Worm (Caenorhabditis elegans) whole organism, L1 larva: ENCODE data around the gene T28A8.3.

ENCODE experiments used
- C04F5.9 ChIP-seq: sonication (generic microtip); optimal IDR thresholded peaks from 2 replicates; lab custom pipeline; 2016; ENCODE audit warnings: missing genetic modification characterization, missing compliant biosample characterization
- F16B12.6 ChIP-seq: fragments of 150-350 bp; optimal IDR thresholded peaks from 2 replicates; lab custom pipeline; 2014; ENCODE audit warnings: missing biosample characterization, missing genetic modification characterization
- ama-1 ChIP-seq: fragments of 150-350 bp; optimal IDR thresholded peaks from 2 replicates; lab custom pipeline; 2014
- blmp-1 ChIP-seq: fragments of 150-350 bp; optimal IDR thresholded peaks from 2 replicates; lab custom pipeline; 2014; ENCODE audit warnings: missing biosample characterization, missing genetic modification characterization
- ceh-82 ChIP-seq, 3 experiments: fragments of 150-350 bp in 1 of 3; sonication (generic microtip) in 2 of 3; optimal IDR thresholded peaks; 2 replicates each; lab custom pipeline; 2014 to 2017; ENCODE audit warnings: missing biosample characterization in 3 of 3, missing genetic modification characterization in 3 of 3
- dpl-1 ChIP-seq, 3 experiments: fragments of 150-350 bp in 2 of 3; sonication (generic microtip) in 1 of 3; optimal IDR thresholded peaks; 2 replicates each; lab custom pipeline; 2014 to 2017; ENCODE audit warnings: missing biosample characterization in 3 of 3, missing genetic modification characterization in 3 of 3, missing genetic modification reagents in 3 of 3
- efl-1 ChIP-seq, 4 experiments: fragments of 150-350 bp; optimal IDR thresholded peaks in 3 of 4; peaks in 1 of 4; 1 replicate in 1 of 4; 2 replicates in 3 of 4; lab custom pipeline; 2014; ENCODE audit warnings: missing biosample characterization in 2 of 4, missing genetic modification characterization in 2 of 4, missing genetic modification reagents in 2 of 4
- egl-13 ChIP-seq: sonication (generic microtip); optimal IDR thresholded peaks from 2 replicates; lab custom pipeline; 2016; ENCODE audit warnings: missing genotype, missing genetic modification reagents, missing genetic modification characterization, missing compliant biosample characterization
- egl-27 ChIP-seq, 2 experiments: fragments of 150-350 bp in 1 of 2; sonication (generic microtip); optimal IDR thresholded peaks; 3 replicates each; lab custom pipeline; 2017 to 2018; ENCODE audit warnings: missing biosample characterization in 2 of 2, missing genetic modification characterization in 2 of 2, missing genetic modification reagents in 2 of 2
- ets-5 ChIP-seq: fragments of 200-800 bp; sonication (Bioruptor generic); IDR thresholded peaks from 2 replicates; pipeline ENCODE4 v1.3.6; 2022; ENCODE audit warnings: missing genetic modification characterization, missing compliant biosample characterization
- fkh-10 ChIP-seq: sonication (generic microtip); optimal IDR thresholded peaks from 2 replicates; lab custom pipeline; 2017; ENCODE audit warnings: missing biosample characterization, missing genetic modification reagents, missing genetic modification characterization
- fkh-4 ChIP-seq: sonication (generic microtip); optimal IDR thresholded peaks from 2 replicates; lab custom pipeline; 2016; ENCODE audit warnings: missing compliant biosample characterization, missing genetic modification characterization, borderline replicate concordance
- grh-1 ChIP-seq: fragments of 200-800 bp; sonication (Bioruptor generic); IDR thresholded peaks from 2 replicates; pipeline ENCODE4 v1.3.6; 2022; ENCODE audit warnings: missing genetic modification reagents, missing genetic modification characterization, missing compliant biosample characterization
- jun-1 ChIP-seq: fragments of 150-350 bp; optimal IDR thresholded peaks from 2 replicates; lab custom pipeline; 2014; ENCODE audit warnings: missing biosample characterization, missing genetic modification reagents, missing genetic modification characterization
- lin-13 ChIP-seq: fragments of 150-350 bp; optimal IDR thresholded peaks from 2 replicates; lab custom pipeline; 2014; ENCODE audit warnings: missing biosample characterization, missing genetic modification reagents, missing genetic modification characterization
- lin-14 ChIP-seq: fragments of 200-800 bp; sonication (Bioruptor generic); optimal IDR thresholded peaks from 2 replicates; lab custom pipeline; 2018; ENCODE audit warnings: mild to moderate bottlenecking, missing genetic modification characterization, moderate library complexity, missing compliant biosample characterization
- lin-15B ChIP-seq: fragments of 150-350 bp; sonication (generic microtip); optimal IDR thresholded peaks from 3 replicates; lab custom pipeline; 2014; ENCODE audit warnings: missing biosample characterization, missing genetic modification characterization
- lin-35 ChIP-seq, 2 experiments: fragments of 150-350 bp; optimal IDR thresholded peaks; 2 replicates each; lab custom pipeline; 2014; ENCODE audit warnings: missing biosample characterization in 2 of 2, missing genetic modification characterization in 2 of 2, missing genetic modification reagents in 2 of 2
- lsy-2 ChIP-seq, 2 experiments: fragments of 150-350 bp; optimal IDR thresholded peaks; 2 replicates each; lab custom pipeline; 2014; ENCODE audit warnings: missing biosample characterization in 2 of 2, missing genetic modification characterization in 2 of 2
- mab-9 ChIP-seq: fragments of 200-800 bp; sonication (Bioruptor generic); IDR thresholded peaks from 2 replicates; pipeline ENCODE4 v1.3.6; 2022; ENCODE audit warnings: missing genetic modification reagents, missing genetic modification characterization, missing compliant biosample characterization
- mdl-1 ChIP-seq, 2 experiments: fragments of 150-350 bp; optimal IDR thresholded peaks; 2 replicates each; lab custom pipeline; 2014 to 2017; ENCODE audit warnings: missing biosample characterization in 2 of 2, missing genetic modification characterization in 2 of 2, inconsistent platforms in 1 of 2
- mep-1 ChIP-seq: fragments of 150-350 bp; optimal IDR thresholded peaks from 2 replicates; lab custom pipeline; 2014; ENCODE audit warnings: missing biosample characterization, missing genetic modification characterization
- nhr-12 ChIP-seq: sonication (generic microtip); optimal IDR thresholded peaks from 2 replicates; lab custom pipeline; 2017; ENCODE audit warnings: missing biosample characterization, missing genetic modification characterization
- nhr-20 ChIP-seq: sonication (generic microtip); optimal IDR thresholded peaks from 2 replicates; lab custom pipeline; 2016; ENCODE audit warnings: mild to moderate bottlenecking, missing genetic modification characterization, missing compliant biosample characterization
- nhr-28 ChIP-seq: fragments of 150-350 bp; optimal IDR thresholded peaks from 2 replicates; lab custom pipeline; 2014; ENCODE audit warnings: missing biosample characterization, missing genetic modification characterization
- nhr-47 ChIP-seq: sonication (generic microtip); optimal IDR thresholded peaks from 2 replicates; lab custom pipeline; 2016; ENCODE audit warnings: mild to moderate bottlenecking, missing genetic modification characterization, moderate library complexity, missing compliant biosample characterization
- nhr-77 ChIP-seq: fragments of 150-350 bp; optimal IDR thresholded peaks from 2 replicates; lab custom pipeline; 2014; ENCODE audit warnings: missing biosample characterization, missing genetic modification characterization
- nhr-85 ChIP-seq: sonication (generic microtip); peaks from one replicate; lab custom pipeline; 2016; ENCODE audit warnings: missing genetic modification characterization, inconsistent platforms, missing compliant biosample characterization
- nhr-90 ChIP-seq: sonication (generic microtip); optimal IDR thresholded peaks from 2 replicates; lab custom pipeline; 2016; ENCODE audit warnings: mild to moderate bottlenecking, missing genetic modification characterization, missing compliant biosample characterization; ENCODE audit not compliant: poor library complexity
- pag-3 ChIP-seq: sonication (generic microtip); optimal IDR thresholded peaks from 2 replicates; lab custom pipeline; 2017; ENCODE audit warnings: missing genetic modification characterization, mild to moderate bottlenecking, missing compliant biosample characterization, antibody characterized with exemption, borderline replicate concordance; ENCODE audit not compliant: insufficient read depth
- pax-3 ChIP-seq: fragments of 200-800 bp; sonication (Bioruptor generic); optimal IDR thresholded peaks from 2 replicates; lab custom pipeline; 2018; ENCODE audit warnings: mild to moderate bottlenecking, missing genetic modification characterization, moderate library complexity, missing compliant biosample characterization
- skn-1 ChIP-seq: fragments of 150-350 bp; optimal IDR thresholded peaks from 2 replicates; lab custom pipeline; 2014; ENCODE audit warnings: missing biosample characterization, missing genetic modification characterization
- snpc-4 ChIP-seq: fragments of 150-350 bp; optimal IDR thresholded peaks from 2 replicates; lab custom pipeline; 2014; ENCODE audit warnings: missing biosample characterization, missing genetic modification characterization
- sox-4 ChIP-seq: sonication (generic microtip); optimal IDR thresholded peaks from 2 replicates; lab custom pipeline; 2016; ENCODE audit warnings: missing genetic modification characterization, missing compliant biosample characterization
- sptf-1 ChIP-seq: fragments of 150-350 bp; optimal IDR thresholded peaks from 2 replicates; lab custom pipeline; 2014; ENCODE audit warnings: missing biosample characterization, missing genetic modification characterization
- sup-37 ChIP-seq: fragments of 200-800 bp; sonication (Bioruptor generic); optimal IDR thresholded peaks from 2 replicates; lab custom pipeline; 2018; ENCODE audit warnings: mild to moderate bottlenecking, missing genetic modification characterization, missing compliant biosample characterization
- tbx-2 ChIP-seq: sonication (generic microtip); optimal IDR thresholded peaks from 2 replicates; lab custom pipeline; 2016; ENCODE audit warnings: missing genetic modification characterization, missing compliant biosample characterization
- tlp-1 ChIP-seq: fragments of 150-350 bp; optimal IDR thresholded peaks from 2 replicates; lab custom pipeline; 2014; ENCODE audit warnings: missing biosample characterization, missing genetic modification characterization
- unc-30 ChIP-seq: sonication (generic microtip); optimal IDR thresholded peaks from 2 replicates; lab custom pipeline; 2017; ENCODE audit warnings: missing biosample characterization, missing genetic modification characterization
- unc-62 ChIP-seq: fragments of 150-350 bp; optimal IDR thresholded peaks from 2 replicates; lab custom pipeline; 2014; ENCODE audit warnings: missing biosample characterization, missing genetic modification reagents, missing genetic modification characterization
- unc-86 ChIP-seq: sonication (generic microtip); optimal IDR thresholded peaks from 2 replicates; lab custom pipeline; 2016; ENCODE audit warnings: missing genetic modification characterization, missing compliant biosample characterization
- unc-98 ChIP-seq: fragments of 200-800 bp; sonication (Bioruptor generic); IDR thresholded peaks from 2 replicates; pipeline ENCODE4 v1.3.6; 2022; ENCODE audit warnings: missing genetic modification characterization, missing compliant biosample characterization
- ztf-4 ChIP-seq: fragments of 150-350 bp; optimal IDR thresholded peaks from 2 replicates; lab custom pipeline; 2014; ENCODE audit warnings: missing biosample characterization, missing genetic modification characterization

T28A8.3 gene

ce11 chrIII:13526702-13527101 is 20.9 kb downstream of the T28A8.3 start:
- TF ChIP-seq fkh-10 (GFP tag; lab: Kevin White, UChicago) (peak; percentile 75), lin-14 (GFP tag; lab: Kevin White, UChicago) (peak; percentile 23), mep-1 (tag; lab: Kevin White, UChicago) (no peak)

- TF ChIP-seq mep-1 (tag; lab: Kevin White, UChicago) = no peak
- peak; percentile 0 for TF ChIP-seq nhr-90 (tag; lab: Kevin White, UChicago)
- no peak for TF ChIP-seq efl-1 (optimal IDR thresholded peaks at IDR 0.05; lab: Kevin White, UChicago)
- peak in 1 of 2 experiments; percentile 88 for TF ChIP-seq efl-1 (GFP tag; optimal IDR thresholded peaks at IDR 0.05 in 1 of 2; lab: Kevin White, UChicago)
- TF ChIP-seq jun-1 (tag; lab: Kevin White, UChicago) = no peak
- TF ChIP-seq lin-35 (GFP tag; optimal IDR thresholded peaks at IDR 0.05; lab: Kevin White, UChicago) = peak in 1 of 2 experiments; percentile 31
- TF ChIP-seq, all 84 proteins: peak for 3
Observed at ce11 chrIII:13527424-13528097, 21.7 kb downstream of the T28A8.3 start, which contains the start of gene lron-13. Gene lron-13 (plus strand): TSS chrIII:13527438.

DNA sequence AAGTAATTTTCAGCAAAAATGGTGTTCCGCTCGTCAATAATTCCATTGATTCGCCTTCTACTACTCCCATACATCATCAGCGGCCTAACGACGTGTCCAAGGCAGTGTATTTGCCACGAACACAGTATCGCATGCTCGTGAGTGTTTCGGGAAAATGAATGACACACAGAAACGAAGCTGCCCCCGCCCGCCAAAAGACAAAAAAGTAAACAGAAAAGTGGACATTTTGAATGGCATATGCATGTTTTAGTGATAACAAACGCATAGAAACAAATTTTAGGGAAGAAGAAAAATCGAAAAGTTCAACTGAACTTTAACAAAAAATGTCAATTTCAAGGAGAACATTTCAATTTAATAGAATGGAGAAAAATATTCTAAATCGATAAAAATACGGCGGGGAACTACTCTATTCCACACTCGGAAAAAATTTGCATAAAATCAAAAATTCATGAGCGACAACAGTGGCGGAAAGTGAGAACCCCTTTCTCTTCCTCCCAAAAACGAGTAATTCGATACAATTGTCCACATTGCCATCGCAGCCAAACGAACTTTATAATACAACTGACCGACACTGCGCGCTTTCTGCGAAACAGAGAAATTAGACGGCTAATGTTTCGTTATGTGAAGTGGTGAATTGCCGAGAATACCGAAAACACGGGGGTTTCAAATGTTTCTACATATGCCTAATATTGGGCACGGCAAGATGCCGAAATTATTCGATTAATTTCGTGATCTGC is 22.9 kb downstream of the T28A8.3 start:
- peak; percentile 41 for TF ChIP-seq blmp-1
- no peak for TF ChIP-seq unc-62 (GFP tag; lab: Kevin White, UChicago)

DNA sequence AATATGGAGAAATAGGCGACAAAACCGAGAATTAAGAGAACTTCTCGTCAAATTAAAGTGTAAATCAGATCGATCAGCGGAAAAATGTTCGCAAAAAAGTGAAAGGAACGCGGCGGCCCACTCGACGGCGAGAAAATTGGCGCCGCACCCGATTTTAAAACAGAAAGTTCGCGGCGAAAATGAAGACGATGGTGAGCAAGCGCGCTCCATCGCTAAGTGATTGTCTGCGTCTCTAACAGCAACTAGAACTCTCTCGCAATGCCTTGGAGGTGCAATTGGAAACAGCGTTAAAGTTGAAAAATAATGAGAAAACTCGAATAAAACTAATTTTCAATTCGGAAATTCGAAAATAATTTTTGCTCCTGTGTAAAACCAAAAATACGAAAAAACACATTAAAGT is 24.2 kb downstream of the T28A8.3 start:
- TF ChIP-seq C04F5.9 (tag; lab: Kevin White, UChicago) (no peak), pax-3 (no peak), lsy-2 (tag; optimal IDR thresholded peaks at IDR 0.05; lab: Kevin White, UChicago) (peak; percentile 71 to 79), ceh-82 (tag; optimal IDR thresholded peaks at IDR 0.05; lab: Kevin White, UChicago) (peak; percentile 62 to 87 (median 70)), egl-13 (tag; lab: Kevin White, UChicago) (no peak), sptf-1 (tag; lab: Kevin White, UChicago) (no peak), nhr-47 (peak; percentile 80), mdl-1 (tag; optimal IDR thresholded peaks at IDR 0.05; lab: Kevin White, UChicago) (peak in 1 of 2 experiments; percentile 38), blmp-1 (peak; percentile 98), nhr-12 (tag; lab: Kevin White, UChicago) (no peak), nhr-20 (peak; percentile 62), ama-1 (lab: Kevin White, UChicago) (no peak), nhr-77 (no peak), grh-1 (GFP tag; lab: Robert Waterston, UW) (no peak; the same call in 1 of the 2 replicates), nhr-28 (no peak), F16B12.6 (tag; lab: Kevin White, UChicago) (peak; percentile 51), mep-1 (tag; lab: Kevin White, UChicago) (peak; percentile 74), tlp-1 (no peak), ets-5 (no peak), nhr-85 (no peak), snpc-4 (no peak), sup-37 (GFP tag; lab: Kevin White, UChicago) (no peak), lin-15B (tag; lab: Kevin White, UChicago) (peak; percentile 60), mab-9 (0 out of 2 replicates have a peak, but pooled peaks have one; percentile 33), sox-4 (tag; lab: Kevin White, UChicago) (no peak), ztf-4 (tag; lab: Kevin White, UChicago) (no peak), unc-98 (GFP tag; lab: Robert Waterston, UW) (no peak), unc-86 (tag; lab: Kevin White, UChicago) (peak; percentile 58), lin-13 (GFP tag; lab: Kevin White, UChicago) (peak; percentile 50), fkh-4 (tag; lab: Kevin White, UChicago) (no peak), egl-27 (tag; optimal IDR thresholded peaks at IDR 0.05; lab: Kevin White, UChicago) (no peak), skn-1 (tag; lab: Kevin White, UChicago) (peak; percentile 62), jun-1 (tag; lab: Kevin White, UChicago) (peak; percentile 63), unc-62 (GFP tag; lab: Kevin White, UChicago) (no peak), tbx-2 (peak; percentile 52), pag-3 (no peak), unc-30 (tag; lab: Kevin White, UChicago) (no peak), dpl-1 (GFP tag; optimal IDR thresholded peaks at IDR 0.05; lab: Kevin White, UChicago) (peak; percentile 79 to 87 (median 85))
